Fruit fly (Drosophila melanogaster) S2 (cell line): ENCODE data around the gene Ripalpha.

Experiments used
- CG8478 ChIP-seq: fragments of >200 bp; optimal IDR thresholded peaks from 2 replicates; lab custom pipeline; 2018
- CTCF ChIP-seq, 2 experiments: fragments of >200 bp; optimal IDR thresholded peaks; 2 replicates each; lab custom pipeline; 2018

DNA sequence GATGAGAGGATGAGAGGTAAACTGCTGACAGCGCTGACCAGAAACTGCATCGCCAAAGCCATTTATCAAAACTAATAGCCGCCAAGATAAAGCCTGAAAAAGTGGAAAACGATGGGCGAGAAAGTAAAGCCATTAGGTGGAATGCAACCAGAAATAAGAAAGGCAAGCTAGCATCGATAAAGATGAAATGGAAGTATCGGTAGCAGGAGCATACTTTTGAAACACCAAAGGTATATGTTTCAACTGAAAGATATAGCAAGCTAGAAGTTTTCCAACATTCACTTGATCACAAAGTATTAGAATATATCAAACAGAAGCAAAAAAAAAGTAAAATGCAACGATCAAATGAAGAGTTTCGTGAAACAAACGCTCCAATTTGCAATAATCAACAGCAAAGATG is 28.4 kb downstream of the Ripalpha start, which contains the start of gene CG13137:
- no peak for TF ChIP-seq CTCF (optimal IDR thresholded peaks at IDR 0.05; lab: Kevin White, UChicago)
- TF ChIP-seq CG8478 (lab: Kevin White, UChicago), result no peak
